Fruit fly (Drosophila melanogaster) whole organism, pupa: ENCODE data around the gene Dlg5.
A peak's percentile ranks its signal among the peaks of the same experiment; 100 is the strongest.

Source experiments
- CG10348 ChIP-seq: fragments of 200-800 bp; sonication (Bioruptor generic); IDR thresholded peaks from 2 replicates; pipeline ENCODE4 v1.3.6; 2022; ENCODE audit warnings: missing biosample characterization, missing genetic modification characterization
- CG12605 ChIP-seq: fragments of 200-800 bp; sonication (Bioruptor generic); IDR thresholded peaks from 2 replicates; pipeline ENCODE4 v1.3.6; 2022; ENCODE audit warnings: missing biosample characterization, missing genetic modification characterization
- CG13204 ChIP-seq: fragments of 200-800 bp; sonication (Bioruptor generic); optimal IDR thresholded peaks from 2 replicates; lab custom pipeline; 2018; ENCODE audit warnings: missing biosample characterization, mild to moderate bottlenecking, missing genetic modification characterization, moderate library complexity
- CG14655 ChIP-seq: fragments of 200-800 bp; sonication (Bioruptor generic); optimal IDR thresholded peaks from 3 replicates; lab custom pipeline; 2017; ENCODE audit warnings: mild to moderate bottlenecking, missing biosample characterization, missing genetic modification reagents, missing genetic modification characterization
- CG15710 ChIP-seq: fragments of 200-800 bp; sonication (Bioruptor generic); optimal IDR thresholded peaks from 2 replicates; lab custom pipeline; 2018; ENCODE audit warnings: missing biosample characterization, mild to moderate bottlenecking, missing genetic modification characterization, moderate library complexity
- CG17806 ChIP-seq: fragments of 200-800 bp; sonication (Bioruptor generic); optimal IDR thresholded peaks from 2 replicates; lab custom pipeline; 2018; ENCODE audit warnings: missing biosample characterization, mild to moderate bottlenecking, missing genetic modification characterization, moderate library complexity
- CG32121 ChIP-seq: fragments of 200-800 bp; sonication (Bioruptor generic); IDR thresholded peaks from 2 replicates; pipeline ENCODE4 v1.3.6; 2022; ENCODE audit warnings: missing biosample characterization, missing genetic modification characterization
- CG34367 ChIP-seq: fragments of 200-800 bp; sonication (Bioruptor generic); optimal IDR thresholded peaks from 2 replicates; lab custom pipeline; 2018; ENCODE audit warnings: missing biosample characterization, mild to moderate bottlenecking, missing genetic modification characterization
- CG4496 ChIP-seq: fragments of 200-800 bp; sonication (Bioruptor generic); IDR thresholded peaks from 3 replicates; pipeline ENCODE4 v1.3.6; 2022; ENCODE audit warnings: missing biosample characterization, missing genetic modification characterization
- CG8159 ChIP-seq: fragments of 200-800 bp; sonication (Bioruptor generic); optimal IDR thresholded peaks from 3 replicates; lab custom pipeline; 2018; ENCODE audit warnings: missing biosample characterization, mild to moderate bottlenecking, missing genetic modification characterization, moderate library complexity
- CG8301 ChIP-seq: fragments of 200-800 bp; sonication (Bioruptor generic); optimal IDR thresholded peaks from 2 replicates; lab custom pipeline; 2018; ENCODE audit warnings: missing biosample characterization, mild to moderate bottlenecking, missing genetic modification characterization
- CG9948 ChIP-seq: fragments of 200-800 bp; sonication (Bioruptor generic); optimal IDR thresholded peaks from 2 replicates; lab custom pipeline; 2018; ENCODE audit warnings: missing biosample characterization, mild to moderate bottlenecking, missing genetic modification characterization, moderate library complexity
- D1 ChIP-seq: fragments of 200-800 bp; sonication (Bioruptor generic); optimal IDR thresholded peaks from 2 replicates; lab custom pipeline; 2018; ENCODE audit warnings: missing biosample characterization, mild to moderate bottlenecking, missing genetic modification characterization, moderate library complexity
- EcR ChIP-seq: fragments of 200-800 bp; sonication (Bioruptor generic); optimal IDR thresholded peaks from 3 replicates; lab custom pipeline; 2019; ENCODE audit warnings: missing biosample characterization, missing genetic modification characterization, mild to moderate bottlenecking, moderate library complexity, missing genetic modification reagents
- Ets98B ChIP-seq: fragments of 200-800 bp; sonication (Bioruptor generic); IDR thresholded peaks from 2 replicates; pipeline ENCODE4 v1.3.6; 2022; ENCODE audit warnings: missing biosample characterization, missing genetic modification characterization
- Pif1A ChIP-seq: fragments of 200-800 bp; sonication (Bioruptor generic); optimal IDR thresholded peaks from 3 replicates; lab custom pipeline; 2016; ENCODE audit warnings: missing biosample characterization, missing genetic modification characterization
- Pif1B ChIP-seq: fragments of 200-800 bp; sonication (Bioruptor generic); optimal IDR thresholded peaks from 3 replicates; lab custom pipeline; 2016; ENCODE audit warnings: missing biosample characterization, missing genetic modification characterization
- Snoo ChIP-seq: fragments of 200-800 bp; sonication (Bioruptor generic); optimal IDR thresholded peaks from 3 replicates; lab custom pipeline; 2017; ENCODE audit warnings: missing biosample characterization, mild to moderate bottlenecking, missing genetic modification characterization, inconsistent platforms
- fd96Ca ChIP-seq: fragments of 200-800 bp; sonication (Bioruptor generic); IDR thresholded peaks from 3 replicates; pipeline ENCODE4 v1.3.6; 2022; ENCODE audit warnings: missing biosample characterization, missing genetic modification characterization
- gl ChIP-seq: fragments of 200-800 bp; sonication (Bioruptor generic); optimal IDR thresholded peaks from 2 replicates; lab custom pipeline; 2018; ENCODE audit warnings: missing biosample characterization, mild to moderate bottlenecking, missing genetic modification characterization
- rn ChIP-seq: fragments of 200-800 bp; sonication (Bioruptor generic); IDR thresholded peaks from 2 replicates; pipeline ENCODE4 v1.3.6; 2022; ENCODE audit warnings: missing biosample characterization, missing genetic modification characterization

The Dlg5 gene

dm6 chr2L:11528129-11528589, 11.3 kb upstream of the Dlg5 start, which contains the start of gene CG31705:
TSS of gene CG31705 (minus strand) at chr2L:11528205.
- TF ChIP-seq CG9948 (no peak), CG12605 (GFP tag; lab: Robert Waterston, UW) (0 out of 2 replicates have a peak, but pooled peaks have one; percentile 18), gl (tag; lab: Kevin White, UChicago) (no peak), CG14655 (GFP tag; lab: Kevin White, UChicago) (peak; percentile 86), Pif1A (peak; percentile 35), CG17806 (peak; percentile 52), CG13204 (GFP tag; lab: Kevin White, UChicago) (no peak), CG8301 (tag; lab: Kevin White, UChicago) (peak; percentile 60), CG4496 (GFP tag; lab: Robert Waterston, UW) (peak; percentile 81; the same call in 2 of the 3 replicates), fd96Ca (GFP tag; lab: Robert Waterston, UW) (peak; percentile 63; the same call in 2 of the 3 replicates), CG32121 (GFP tag; lab: Robert Waterston, UW) (peak; percentile 68), CG15710 (tag; lab: Kevin White, UChicago) (no peak), Pif1B (GFP tag; lab: Kevin White, UChicago) (peak; percentile 27), rn (0 out of 2 replicates have a peak, but pooled peaks have one; percentile 10), CG8159 (tag; lab: Kevin White, UChicago) (peak; percentile 72), CG34367 (tag; lab: Kevin White, UChicago) (peak; percentile 22), Ets98B (GFP tag; lab: Robert Waterston, UW) (peak; percentile 69), EcR (GFP tag; lab: Kevin White, UChicago) (peak; percentile 50), Snoo (peak; percentile 66), CG10348 (GFP tag; lab: Robert Waterston, UW) (no peak), D1 (peak; percentile 54)
- TF ChIP-seq, all 21 proteins: peak for 16

- TF ChIP-seq Snoo: no peak
- no peak for TF ChIP-seq D1
- no peak for TF ChIP-seq CG4496 (GFP tag; lab: Robert Waterston, UW)
- no peak for TF ChIP-seq CG15710 (tag; lab: Kevin White, UChicago)
- no peak for TF ChIP-seq CG34367 (tag; lab: Kevin White, UChicago)
- TF ChIP-seq Ets98B (GFP tag; lab: Robert Waterston, UW): no peak
- TF ChIP-seq Pif1A: no peak
- TF ChIP-seq CG8159 (tag; lab: Kevin White, UChicago): no peak
Measured at dm6 chr2L:11522676-11523075, 5.8 kb upstream of the Dlg5 start, which contains the start of gene CG43153. TSS of gene CG43153 (minus strand) at chr2L:11522776.

dm6 chr2L:11521185-11521584, 4.3 kb upstream of the Dlg5 start, which contains the start of gene CG14930:
TSS of gene CG14930 (minus strand) at chr2L:11521285.
- no peak for TF ChIP-seq Pif1A
- TF ChIP-seq CG15710 (tag; lab: Kevin White, UChicago): no peak
- TF ChIP-seq CG34367 (tag; lab: Kevin White, UChicago): no peak
- no peak for TF ChIP-seq CG10348 (GFP tag; lab: Robert Waterston, UW)
- TF ChIP-seq D1: no peak
- TF ChIP-seq Pif1B (GFP tag; lab: Kevin White, UChicago): no peak
- TF ChIP-seq fd96Ca (GFP tag; lab: Robert Waterston, UW): no peak
- TF ChIP-seq CG8301 (tag; lab: Kevin White, UChicago): no peak
- TF ChIP-seq CG9948: no peak
- no peak for TF ChIP-seq CG17806
- no peak for TF ChIP-seq gl (tag; lab: Kevin White, UChicago)
- TF ChIP-seq CG32121 (GFP tag; lab: Robert Waterston, UW): no peak
- TF ChIP-seq CG14655 (GFP tag; lab: Kevin White, UChicago): no peak
- TF ChIP-seq EcR (GFP tag; lab: Kevin White, UChicago): no peak
- TF ChIP-seq Snoo: no peak
- no peak for TF ChIP-seq CG13204 (GFP tag; lab: Kevin White, UChicago)
- no peak for TF ChIP-seq CG12605 (GFP tag; lab: Robert Waterston, UW)

DNA sequence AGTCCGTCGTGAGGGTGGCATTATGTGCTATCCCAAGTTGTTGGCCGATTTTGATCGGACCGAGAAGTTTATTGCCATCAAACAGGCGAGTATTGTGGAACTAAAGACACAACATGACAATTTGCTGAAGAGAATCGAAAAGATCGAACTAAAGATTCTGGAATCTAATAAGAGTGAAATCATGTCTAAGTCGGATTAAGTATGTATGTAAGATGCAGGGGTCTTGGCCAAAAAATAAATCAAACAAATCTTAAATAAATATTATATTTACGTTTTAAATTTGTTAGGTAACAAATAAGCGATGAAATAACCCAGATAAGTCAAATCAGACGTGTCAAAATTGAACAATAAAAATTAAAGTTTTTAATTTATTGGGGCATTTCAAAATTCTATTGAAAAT, 2.7 kb upstream of the Dlg5 start, which contains the start of gene CG14929:
Gene CG14929 (plus strand): TSS at position 301 of the 400 bp plus-strand sequence.
- no peak for TF ChIP-seq CG32121 (GFP tag; lab: Robert Waterston, UW)
- TF ChIP-seq Snoo: no peak
- no peak for TF ChIP-seq CG13204 (GFP tag; lab: Kevin White, UChicago)
- TF ChIP-seq CG8159 (tag; lab: Kevin White, UChicago): no peak
- no peak for TF ChIP-seq CG17806
- no peak for TF ChIP-seq Pif1A
- TF ChIP-seq D1: no peak
- TF ChIP-seq CG8301 (tag; lab: Kevin White, UChicago): no peak
- TF ChIP-seq CG34367 (tag; lab: Kevin White, UChicago): no peak
- TF ChIP-seq CG9948: no peak
- no peak for TF ChIP-seq CG4496 (GFP tag; lab: Robert Waterston, UW)
- no peak for TF ChIP-seq CG12605 (GFP tag; lab: Robert Waterston, UW)

DNA sequence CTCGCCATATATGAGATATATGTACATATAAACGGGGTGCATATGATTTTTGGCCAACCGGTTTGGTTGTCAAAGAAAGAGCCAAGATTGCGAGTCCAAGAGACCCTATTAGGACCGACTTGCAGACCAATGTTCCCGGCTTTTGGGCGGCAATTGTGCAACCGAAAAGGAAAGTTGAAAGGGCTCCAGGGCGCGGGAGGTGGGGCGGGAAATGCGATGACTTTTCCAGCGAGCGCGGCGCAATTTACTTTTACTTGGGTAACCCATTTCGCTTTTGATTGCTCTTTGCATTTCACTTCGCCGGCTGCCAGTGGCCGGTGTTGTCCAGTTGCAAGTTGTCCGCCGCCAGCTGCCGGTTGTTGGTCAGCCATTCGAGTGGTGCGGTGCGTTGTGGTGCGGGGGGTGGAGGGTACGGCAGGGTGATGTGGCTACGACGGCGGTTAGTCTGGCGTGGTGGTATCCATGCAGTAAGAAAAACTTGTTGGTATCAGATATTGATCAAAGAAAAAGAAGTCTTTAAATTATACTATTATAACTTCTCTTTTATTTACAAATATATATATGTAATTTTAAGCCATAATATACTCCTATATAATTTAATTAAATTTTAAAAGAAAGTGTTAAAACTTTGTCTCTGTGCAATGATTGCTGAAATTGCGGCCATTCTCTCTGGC, 11.8 kb downstream of the Dlg5 start:
- TF ChIP-seq CG9948: no peak
- TF ChIP-seq Ets98B (GFP tag; lab: Robert Waterston, UW): peak; percentile 80
- no peak for TF ChIP-seq CG8159 (tag; lab: Kevin White, UChicago)
- TF ChIP-seq CG4496 (GFP tag; lab: Robert Waterston, UW): peak; percentile 60; the same call in 2 of the 3 replicates
- peak; percentile 61; the same call in 1 of the 3 replicates for TF ChIP-seq fd96Ca (GFP tag; lab: Robert Waterston, UW)
- no peak for TF ChIP-seq Pif1B (GFP tag; lab: Kevin White, UChicago)
- peak; percentile 81 for TF ChIP-seq CG32121 (GFP tag; lab: Robert Waterston, UW)
